Fruit fly (Drosophila melanogaster) whole organism, embryonic: ENCODE data around the gene CG31549.
A peak's percentile ranks its signal among the peaks of the same experiment; 100 is the strongest.

ENCODE experiments used
- Aef1 ChIP-seq: fragments of 200-800 bp; sonication (Bioruptor generic); IDR thresholded peaks from 3 replicates; pipeline ENCODE4 v1.3.6; 2022; ENCODE audit warnings: missing biosample characterization, missing genetic modification characterization
- CG10462 ChIP-seq: fragments of 200-800 bp; sonication (Bioruptor generic); optimal IDR thresholded peaks from 2 replicates; lab custom pipeline; 2016; ENCODE audit warnings: missing biosample characterization, missing genetic modification characterization
- CG10654 ChIP-seq: fragments of 200-800 bp; sonication (Bioruptor generic); optimal IDR thresholded peaks from 2 replicates; lab custom pipeline; 2016; ENCODE audit warnings: missing biosample characterization, missing genetic modification characterization
- CG1233 ChIP-seq: fragments of 200-800 bp; sonication (Bioruptor generic); optimal IDR thresholded peaks from 4 replicates; lab custom pipeline; 2018; ENCODE audit warnings: missing biosample characterization, mild to moderate bottlenecking, missing genetic modification characterization
- CG13287 ChIP-seq: fragments of 200-800 bp; sonication (Bioruptor generic); IDR thresholded peaks from 2 replicates; pipeline ENCODE4 v1.3.6; 2022; ENCODE audit warnings: missing biosample characterization, missing genetic modification characterization; ENCODE audit not compliant: partially characterized antibody
- CG14710 ChIP-seq: fragments of 200-800 bp; sonication (Bioruptor generic); optimal IDR thresholded peaks from 3 replicates; lab custom pipeline; 2019; ENCODE audit warnings: missing biosample characterization, mild to moderate bottlenecking, missing genetic modification characterization, moderate library complexity
- CG14860 ChIP-seq: fragments of 200-800 bp; sonication (Bioruptor generic); IDR thresholded peaks from 3 replicates; pipeline ENCODE4 v1.3.6; 2022; ENCODE audit warnings: missing biosample characterization, missing genetic modification characterization; ENCODE audit not compliant: partially characterized antibody
- CG15479 ChIP-seq: fragments of 200-800 bp; sonication (Bioruptor generic); optimal IDR thresholded peaks from 3 replicates; lab custom pipeline; 2019; ENCODE audit warnings: missing biosample characterization, mild to moderate bottlenecking, missing genetic modification characterization, moderate library complexity
- CG16815 ChIP-seq: fragments of 200-800 bp; sonication (Bioruptor generic); optimal IDR thresholded peaks from 3 replicates; lab custom pipeline; 2017; ENCODE audit warnings: missing biosample characterization, mild to moderate bottlenecking, missing genetic modification characterization
- CG1832 ChIP-seq: fragments of 200-800 bp; sonication (Bioruptor generic); optimal IDR thresholded peaks from 2 replicates; lab custom pipeline; 2017; ENCODE audit warnings: missing biosample characterization, mild to moderate bottlenecking, missing genetic modification characterization, inconsistent platforms
- CG18476 ChIP-seq: fragments of 200-800 bp; sonication (Bioruptor generic); optimal IDR thresholded peaks from 2 replicates; lab custom pipeline; 2016; ENCODE audit warnings: missing biosample characterization, mild to moderate bottlenecking, missing genetic modification characterization
- CG2116 ChIP-seq: fragments of 200-800 bp; sonication (Bioruptor generic); optimal IDR thresholded peaks from 3 replicates; lab custom pipeline; 2018; ENCODE audit warnings: missing biosample characterization, mild to moderate bottlenecking, missing genetic modification characterization
- CG2202 ChIP-seq: fragments of 200-800 bp; sonication (Bioruptor generic); optimal IDR thresholded peaks from 2 replicates; lab custom pipeline; 2018; ENCODE audit warnings: missing biosample characterization, mild to moderate bottlenecking, missing genetic modification characterization
- CG2712 ChIP-seq: fragments of 200-800 bp; optimal IDR thresholded peaks from 3 replicates; lab custom pipeline; 2019; ENCODE audit warnings: missing biosample characterization, mild to moderate bottlenecking, missing genetic modification characterization, moderate library complexity
- CG2875 ChIP-seq: fragments of 200-800 bp; sonication (Bioruptor generic); optimal IDR thresholded peaks from 2 replicates; lab custom pipeline; 2017; ENCODE audit warnings: missing biosample characterization, mild to moderate bottlenecking, missing genetic modification characterization, missing genetic modification reagents
- CG30431 ChIP-seq: fragments of 200-800 bp; sonication (Bioruptor generic); optimal IDR thresholded peaks from 2 replicates; lab custom pipeline; 2017; ENCODE audit warnings: missing biosample characterization, missing genetic modification characterization
- CG32532 ChIP-seq: fragments of 200-800 bp; sonication (Bioruptor generic); IDR thresholded peaks from 2 replicates; pipeline ENCODE4 v1.3.6; 2022; ENCODE audit warnings: missing biosample characterization, missing genetic modification characterization
- CG3726 ChIP-seq: fragments of 200-800 bp; sonication (Bioruptor generic); IDR thresholded peaks from 3 replicates; pipeline ENCODE4, ENCODE4 v1.3.6; 2022; ENCODE audit warnings: missing biosample characterization, missing genetic modification characterization
- CG3995 ChIP-seq: fragments of 200-800 bp; sonication (Bioruptor generic); optimal IDR thresholded peaks from 3 replicates; lab custom pipeline; 2016; ENCODE audit warnings: missing biosample characterization, missing genetic modification characterization
- CG42726 ChIP-seq: fragments of 200-800 bp; sonication (Bioruptor generic); IDR thresholded peaks from 2 replicates; pipeline ENCODE4 v1.3.6; 2022; ENCODE audit warnings: missing biosample characterization, missing genetic modification characterization; ENCODE audit not compliant: partially characterized antibody
- CG4707 ChIP-seq: fragments of 200-800 bp; sonication (Bioruptor generic); optimal IDR thresholded peaks from 2 replicates; lab custom pipeline; 2018; ENCODE audit warnings: missing biosample characterization, mild to moderate bottlenecking, missing genetic modification characterization, moderate library complexity
- CG7928 ChIP-seq: fragments of 200-800 bp; sonication (Bioruptor generic); optimal IDR thresholded peaks from 2 replicates; lab custom pipeline; 2017; ENCODE audit warnings: missing biosample characterization, mild to moderate bottlenecking, missing genetic modification characterization
- CG8944 ChIP-seq: fragments of 200-800 bp; sonication (Bioruptor generic); optimal IDR thresholded peaks from 3 replicates; lab custom pipeline; 2016; ENCODE audit warnings: missing biosample characterization, missing genetic modification characterization
- HmgD ChIP-seq: fragments of 200-800 bp; sonication (Bioruptor generic); optimal IDR thresholded peaks from 3 replicates; lab custom pipeline; 2016; ENCODE audit warnings: missing biosample characterization, missing genetic modification characterization
- Hmx ChIP-seq: fragments of 200-800 bp; sonication (Bioruptor generic); optimal IDR thresholded peaks from 2 replicates; lab custom pipeline; 2016; ENCODE audit warnings: missing biosample characterization, missing genetic modification characterization
- Hr51 ChIP-seq, 2 experiments: fragments of 200-800 bp; sonication (Bioruptor generic); optimal IDR thresholded peaks; 2 replicates in 1 of 2; 3 replicates in 1 of 2; lab custom pipeline; 2016 to 2018; ENCODE audit warnings: missing biosample characterization in 2 of 2, missing genetic modification characterization in 2 of 2, mild to moderate bottlenecking in 1 of 2, moderate library complexity in 1 of 2
- Jarid2 ChIP-seq: fragments of 200-800 bp; sonication (Bioruptor generic); optimal IDR thresholded peaks from 3 replicates; lab custom pipeline; 2017; ENCODE audit warnings: mild to moderate bottlenecking, missing biosample characterization, missing genetic modification reagents, missing genetic modification characterization
- Lpt ChIP-seq: fragments of >200 bp; optimal IDR thresholded peaks from 2 replicates; lab custom pipeline; 2018; ENCODE audit warnings: missing biosample characterization, missing genetic modification characterization
- Max ChIP-seq: fragments of 200-800 bp; sonication (Bioruptor generic); optimal IDR thresholded peaks from 2 replicates; lab custom pipeline; 2016; ENCODE audit warnings: missing biosample characterization, mild to moderate bottlenecking, missing genetic modification characterization
- Myb ChIP-seq: fragments of 200-800 bp; sonication (Bioruptor generic); optimal IDR thresholded peaks from 2 replicates; lab custom pipeline; 2016; ENCODE audit warnings: missing biosample characterization, missing genetic modification characterization
- PHDP ChIP-seq: fragments of 200-800 bp; sonication (Bioruptor generic); optimal IDR thresholded peaks from 3 replicates; lab custom pipeline; 2018; ENCODE audit warnings: missing biosample characterization, mild to moderate bottlenecking, missing genetic modification characterization, moderate library complexity
- Rx ChIP-seq: fragments of 200-800 bp; sonication (Bioruptor generic); IDR thresholded peaks from 2 replicates; pipeline ENCODE4 v1.3.6; 2022; ENCODE audit warnings: missing biosample characterization, missing genetic modification characterization
- Sry-β ChIP-seq: fragments of 200-800 bp; sonication (Bioruptor generic); optimal IDR thresholded peaks from 2 replicates; lab custom pipeline; 2018; ENCODE audit warnings: missing biosample characterization, mild to moderate bottlenecking, missing genetic modification characterization, moderate library complexity
- Sry-δ ChIP-seq: fragments of 200-800 bp; sonication (Bioruptor generic); optimal IDR thresholded peaks from 2 replicates; lab custom pipeline; 2016; ENCODE audit warnings: missing biosample characterization, missing genetic modification characterization
- caup ChIP-seq: fragments of 200-800 bp; sonication (Bioruptor generic); optimal IDR thresholded peaks from 3 replicates; lab custom pipeline; 2017; ENCODE audit warnings: missing biosample characterization, mild to moderate bottlenecking, missing genetic modification characterization, moderate library complexity; ENCODE audit not compliant: severe bottlenecking
- crol ChIP-seq: fragments of 200-800 bp; sonication (Bioruptor generic); IDR thresholded peaks from 2 replicates; pipeline ENCODE4 v1.3.6; 2022; ENCODE audit warnings: missing biosample characterization, missing genetic modification characterization
- dysf ChIP-seq: fragments of 200-800 bp; sonication (Bioruptor generic); IDR thresholded peaks from 3 replicates; pipeline ENCODE4 v1.3.6; 2022; ENCODE audit warnings: missing biosample characterization, missing genetic modification characterization
- her ChIP-seq: fragments of 200-800 bp; sonication (Bioruptor generic); optimal IDR thresholded peaks from 2 replicates; lab custom pipeline; 2016; ENCODE audit warnings: missing biosample characterization, missing genetic modification characterization
- nerfin-2 ChIP-seq: fragments of 200-800 bp; sonication (Bioruptor generic); IDR thresholded peaks from 2 replicates; pipeline ENCODE4 v1.3.6; 2022; ENCODE audit warnings: missing biosample characterization, missing genetic modification characterization; ENCODE audit not compliant: partially characterized antibody
- pan ChIP-seq, 4 experiments: fragments of >200 bp in 3 of 4; fragments of 200-800 bp in 1 of 4; sonication (Bioruptor generic) in 1 of 4; optimal IDR thresholded peaks in 3 of 4; IDR thresholded peaks in 1 of 4; 2 replicates each; pipeline versions ENCODE4 v1.3.6 to Lab custom; 2017 to 2022; ENCODE audit warnings: missing biosample characterization in 2 of 4, missing genetic modification characterization in 2 of 4, mixed read lengths in 1 of 4
- pita ChIP-seq: fragments of 200-800 bp; sonication (Bioruptor generic); optimal IDR thresholded peaks from 2 replicates; lab custom pipeline; 2017; ENCODE audit warnings: missing biosample characterization, mild to moderate bottlenecking, missing genetic modification characterization
- pum ChIP-seq: fragments of 200-800 bp; sonication (Bioruptor generic); optimal IDR thresholded peaks from 2 replicates; lab custom pipeline; 2016; ENCODE audit warnings: missing biosample characterization, missing genetic modification characterization
- run ChIP-seq: fragments of 200-800 bp; sonication (Bioruptor generic); optimal IDR thresholded peaks from 3 replicates; lab custom pipeline; 2018; ENCODE audit warnings: missing biosample characterization, mild to moderate bottlenecking, missing genetic modification characterization
- salm ChIP-seq: fragments of 200-800 bp; sonication (Bioruptor generic); optimal IDR thresholded peaks from 2 replicates; lab custom pipeline; 2018; ENCODE audit warnings: missing biosample characterization, mild to moderate bottlenecking, missing genetic modification characterization
- tna ChIP-seq: fragments of 200-800 bp; sonication (Bioruptor generic); IDR thresholded peaks from 2 replicates; pipeline ENCODE4 v1.3.6; 2022; ENCODE audit warnings: missing biosample characterization, missing genetic modification characterization; ENCODE audit not compliant: partially characterized antibody
- tx ChIP-seq: fragments of 200-800 bp; sonication (Bioruptor generic); optimal IDR thresholded peaks from 2 replicates; lab custom pipeline; 2016; ENCODE audit warnings: missing biosample characterization, missing genetic modification characterization
- unpg ChIP-seq: fragments of 200-800 bp; sonication (Bioruptor generic); optimal IDR thresholded peaks from 3 replicates; lab custom pipeline; 2018; ENCODE audit warnings: missing biosample characterization, mild to moderate bottlenecking, missing genetic modification characterization, moderate library complexity

The CG31549 gene

DNA sequence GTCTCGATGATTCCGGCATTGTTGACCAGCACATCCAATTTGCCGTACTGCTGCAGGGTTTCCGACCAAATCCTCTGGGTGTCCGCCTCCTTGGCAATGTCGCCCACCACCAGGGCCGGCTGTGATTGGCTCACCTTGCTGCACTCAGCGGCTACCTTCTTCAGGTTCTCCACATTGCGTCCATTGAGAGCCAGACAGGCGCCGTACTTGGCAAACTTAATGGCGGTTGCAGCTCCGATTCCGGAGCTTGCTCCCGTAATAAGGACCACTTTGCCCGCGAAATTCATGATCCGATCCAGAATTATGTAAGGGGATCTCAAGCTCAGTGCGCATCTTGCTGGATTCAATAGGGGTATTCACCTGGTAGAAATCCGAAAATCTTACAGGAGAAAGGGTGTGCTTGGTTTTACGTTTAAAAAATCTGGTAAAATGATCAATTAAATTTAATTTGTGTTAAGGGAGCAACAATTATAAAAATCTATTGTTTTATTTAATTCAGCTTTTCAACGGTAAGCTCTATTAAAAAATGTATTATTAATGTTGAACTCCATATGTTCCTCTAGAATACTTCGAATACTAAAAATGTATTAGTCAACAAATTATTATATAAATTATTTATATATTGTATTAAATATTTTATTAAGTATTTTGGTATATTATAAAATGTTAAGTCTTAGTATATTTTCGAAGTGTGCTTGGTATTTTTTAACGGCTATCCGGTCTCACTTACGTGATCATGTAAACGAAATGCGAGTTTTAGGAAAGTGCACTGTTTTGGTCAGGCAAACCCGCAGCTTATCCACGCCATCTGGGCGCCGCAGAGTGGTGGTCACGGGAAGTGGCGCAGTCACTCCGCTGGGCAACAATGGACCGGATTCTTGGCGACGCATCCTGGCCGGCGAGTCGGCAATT lies 4.8 kb downstream of the CG31549 start, which contains the start of the genes CG31548 and CG12170 (continued):
- TF ChIP-seq Hmx (no peak), Hr51 (GFP tag; optimal IDR thresholded peaks at IDR 0.05; lab: Kevin White, UChicago) (no peak), Max (GFP tag; lab: Kevin White, UChicago) (no peak), CG2116 (GFP tag; lab: Kevin White, UChicago) (peak; percentile 58), CG4707 (GFP tag; lab: Kevin White, UChicago) (no peak), crol (no peak), Aef1 (0 out of 3 replicates have a peak, but pooled peaks have one; percentile 18), PHDP (tag; lab: Kevin White, UChicago) (peak; percentile 70), CG14860 (GFP tag; lab: Robert Waterston, UW) (no peak), run (no peak), CG2712 (tag; lab: Kevin White, UChicago) (peak; percentile 77), CG14710 (peak; percentile 70), CG13287 (GFP tag; lab: Robert Waterston, UW) (no peak), CG18476 (peak; percentile 34), CG1233 (no peak), CG2202 (tag; lab: Kevin White, UChicago) (no peak), nerfin-2 (no peak), dysf (GFP tag; lab: Robert Waterston, UW) (no peak), tna (GFP tag; lab: Robert Waterston, UW) (no peak), Sry-δ (GFP tag; lab: Kevin White, UChicago) (no peak), CG8944 (GFP tag; lab: Kevin White, UChicago) (no peak), pan (optimal IDR thresholded peaks at IDR 0.05; lab: Kevin White, UChicago) (no peak), pan (GFP tag; optimal IDR thresholded peaks at IDR 0.05 in 1 of 2, IDR thresholded peaks at IDR 0.05 in 1 of 2) (peak in 1 of 2 experiments; percentile 48), CG42726 (GFP tag; lab: Robert Waterston, UW) (no peak), CG10654 (peak; percentile 30), unpg (GFP tag; lab: Kevin White, UChicago) (peak; percentile 60), CG7928 (GFP tag; lab: Kevin White, UChicago) (no peak), CG10462 (GFP tag; lab: Kevin White, UChicago) (peak; percentile 39), her (GFP tag; lab: Kevin White, UChicago) (peak; percentile 42), CG30431 (no peak), Jarid2 (GFP tag; lab: Kevin White, UChicago) (no peak), CG3995 (GFP tag; lab: Kevin White, UChicago) (no peak), pita (no peak), HmgD (GFP tag; lab: Kevin White, UChicago) (no peak), caup (GFP tag; lab: Kevin White, UChicago) (no peak), tx (GFP tag; lab: Kevin White, UChicago) (no peak), CG15479 (GFP tag; lab: Kevin White, UChicago) (no peak), CG3726 (GFP tag; lab: Robert Waterston, UW) (peak; percentile 19; the same call in 1 of the 3 replicates), Lpt (GFP tag; lab: Kevin White, UChicago) (no peak), salm (tag; lab: Kevin White, UChicago) (no peak), CG2875 (peak; percentile 18), CG16815 (GFP tag; lab: Kevin White, UChicago) (no peak), Rx (GFP tag; lab: Robert Waterston, UW) (no peak; the same call in 1 of the 2 replicates), CG32532 (GFP tag; lab: Robert Waterston, UW) (peak; percentile 59; the same call in 1 of the 2 replicates), pum (peak; percentile 25), Myb (GFP tag; lab: Kevin White, UChicago) (no peak), CG1832 (GFP tag; lab: Kevin White, UChicago) (no peak), Sry-β (no peak)
